Worm (Caenorhabditis elegans): ENCODE data around the gene slo-2.

ce11 chrX:11344899-11345298 is 60.8 kb downstream of the slo-2 start:
- TF ChIP-seq zag-1 (tag; optimal IDR thresholded peaks at IDR 0.05) = no peak
- peak; percentile 5 for TF ChIP-seq lin-39 (tag; optimal IDR thresholded peaks at IDR 0.05)
- no peak for TF ChIP-seq nhr-12 (tag; optimal IDR thresholded peaks at IDR 0.05)
- no peak for TF ChIP-seq ceh-9 (tag; optimal IDR thresholded peaks at IDR 0.05)
- TF ChIP-seq lin-15B (tag; optimal IDR thresholded peaks at IDR 0.05) = no peak
- no peak for TF ChIP-seq mdl-1 (tag; optimal IDR thresholded peaks at IDR 0.05)
